Fruit fly (Drosophila melanogaster) whole organism, adult: ENCODE data around the gene CG15894.

Experiments
- CG11617 ChIP-seq: fragments of 200-800 bp; sonication (Bioruptor generic); optimal IDR thresholded peaks from 2 replicates; lab custom pipeline; 2017; ENCODE audit warnings: mild to moderate bottlenecking, missing biosample characterization, missing genetic modification reagents, missing genetic modification characterization
- CG12768 ChIP-seq: fragments of 200-800 bp; sonication (Bioruptor generic); optimal IDR thresholded peaks from 2 replicates; lab custom pipeline; 2017; ENCODE audit warnings: missing biosample characterization, missing genetic modification characterization, mild to moderate bottlenecking, moderate library complexity, missing genetic modification reagents
- CG14711 ChIP-seq: fragments of 200-800 bp; sonication (Bioruptor generic); optimal IDR thresholded peaks from 2 replicates; lab custom pipeline; 2018; ENCODE audit warnings: missing biosample characterization, mild to moderate bottlenecking, missing genetic modification characterization, moderate library complexity
- CG1620 ChIP-seq: fragments of 200-800 bp; sonication (Bioruptor generic); optimal IDR thresholded peaks from 2 replicates; lab custom pipeline; 2016; ENCODE audit warnings: missing biosample characterization, missing genetic modification characterization
- CG33017 ChIP-seq: fragments of 200-800 bp; sonication (Bioruptor generic); optimal IDR thresholded peaks from 2 replicates; lab custom pipeline; 2018; ENCODE audit warnings: missing biosample characterization, mild to moderate bottlenecking, missing genetic modification characterization, moderate library complexity
- CG5204 ChIP-seq: fragments of 200-800 bp; sonication (Bioruptor generic); optimal IDR thresholded peaks from 2 replicates; lab custom pipeline; 2016; ENCODE audit warnings: missing biosample characterization, missing genetic modification characterization
- CG7045 ChIP-seq: fragments of 200-800 bp; sonication (Bioruptor generic); optimal IDR thresholded peaks from 2 replicates; lab custom pipeline; 2017; ENCODE audit warnings: missing biosample characterization, mild to moderate bottlenecking, missing genetic modification characterization
- CG7101 ChIP-seq: fragments of 200-800 bp; sonication (Bioruptor generic); optimal IDR thresholded peaks from 2 replicates; lab custom pipeline; 2018; ENCODE audit warnings: missing biosample characterization, mild to moderate bottlenecking, missing genetic modification characterization, moderate library complexity
- Clk ChIP-seq: fragments of 200-800 bp; sonication (Bioruptor generic); optimal IDR thresholded peaks from 2 replicates; lab custom pipeline; 2017; ENCODE audit warnings: missing biosample characterization, missing genetic modification characterization
- Crg-1 ChIP-seq: fragments of 200-800 bp; sonication (Bioruptor generic); optimal IDR thresholded peaks from 2 replicates; lab custom pipeline; 2016; ENCODE audit warnings: missing biosample characterization, missing genetic modification characterization
- Hr96 ChIP-seq: fragments of 200-800 bp; sonication (Bioruptor generic); optimal IDR thresholded peaks from 2 replicates; lab custom pipeline; 2016; ENCODE audit warnings: missing biosample characterization, missing genetic modification characterization
- Mnt ChIP-seq: fragments of 200-800 bp; sonication (Bioruptor generic); optimal IDR thresholded peaks from 2 replicates; lab custom pipeline; 2016; ENCODE audit warnings: missing biosample characterization, mild to moderate bottlenecking, missing genetic modification characterization
- bab1 ChIP-seq: fragments of 200-800 bp; sonication (Bioruptor generic); optimal IDR thresholded peaks from 3 replicates; lab custom pipeline; 2019; ENCODE audit warnings: missing biosample characterization, mild to moderate bottlenecking, missing genetic modification characterization, moderate library complexity
- cic ChIP-seq: fragments of 200-800 bp; sonication (Bioruptor generic); optimal IDR thresholded peaks from 2 replicates; lab custom pipeline; 2017; ENCODE audit warnings: missing biosample characterization, mild to moderate bottlenecking, missing genetic modification characterization, moderate library complexity
- cnc ChIP-seq, 2 experiments: fragments of >200 bp; optimal IDR thresholded peaks; 2 replicates each; lab custom pipeline; 2017
- kay ChIP-seq: fragments of 200-800 bp; sonication (Bioruptor generic); peaks from one replicate; lab custom pipeline; 2016; ENCODE audit warnings: missing biosample characterization, missing genetic modification characterization, borderline replicate concordance
- ovo ChIP-seq: fragments of 200-800 bp; sonication (Bioruptor generic); optimal IDR thresholded peaks from 2 replicates; lab custom pipeline; 2016; ENCODE audit warnings: missing biosample characterization, missing genetic modification characterization
- pad ChIP-seq: fragments of 200-800 bp; sonication (Bioruptor generic); optimal IDR thresholded peaks from 3 replicates; lab custom pipeline; 2017; ENCODE audit warnings: missing biosample characterization, missing genetic modification characterization, mild to moderate bottlenecking, moderate library complexity, missing genetic modification reagents
- tj ChIP-seq: fragments of 200-800 bp; sonication (Bioruptor generic); optimal IDR thresholded peaks from 3 replicates; lab custom pipeline; 2017; ENCODE audit warnings: missing biosample characterization, mild to moderate bottlenecking, missing genetic modification characterization, moderate library complexity
- toe ChIP-seq: fragments of 200-800 bp; sonication (Bioruptor generic); optimal IDR thresholded peaks from 2 replicates; lab custom pipeline; 2016; ENCODE audit warnings: missing biosample characterization, missing genetic modification characterization

Gene CG15894

dm6 chrX:6341678-6342077, 32.7 kb downstream of the CG15894 start:
- TF ChIP-seq CG14711, result no peak
- no peak for TF ChIP-seq CG5204
- TF ChIP-seq cic (GFP tag; lab: Kevin White, UChicago), result peak; percentile 35
- TF ChIP-seq pad (GFP tag; lab: Kevin White, UChicago), result no peak
- TF ChIP-seq Mnt (GFP tag; lab: Kevin White, UChicago), result no peak
- TF ChIP-seq CG11617 (GFP tag; lab: Kevin White, UChicago), result no peak
- TF ChIP-seq CG33017 (tag; lab: Kevin White, UChicago), result no peak
- TF ChIP-seq tj, result peak; percentile 68
- TF ChIP-seq cnc (optimal IDR thresholded peaks at IDR 0.05; lab: Kevin White, UChicago), result peak; percentile 82 to 83
- TF ChIP-seq CG1620, result no peak
- no peak for TF ChIP-seq CG7045

DNA sequence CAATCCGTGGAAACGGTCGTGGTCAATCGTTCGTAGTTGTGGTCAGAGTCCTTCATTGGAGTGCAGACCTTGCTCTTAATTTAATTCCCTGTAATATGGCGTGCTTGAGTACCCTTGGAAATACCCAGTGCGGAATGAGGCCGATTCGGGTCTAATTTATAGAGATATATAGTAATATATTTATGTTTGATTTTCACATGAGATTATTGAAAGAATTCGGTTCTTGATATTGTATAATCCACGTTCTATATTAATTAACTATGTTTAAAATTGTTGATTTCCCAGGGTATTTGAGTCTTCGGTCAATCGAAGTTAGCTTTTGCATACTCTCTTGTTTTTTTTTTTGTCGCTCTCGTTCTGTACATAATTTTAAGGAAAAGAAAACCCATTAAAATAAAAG, 34.3 kb downstream of the CG15894 start:
- no peak for TF ChIP-seq CG14711
- no peak for TF ChIP-seq kay (GFP tag; lab: Kevin White, UChicago)
- TF ChIP-seq Hr96 (GFP tag; lab: Kevin White, UChicago), result no peak
- TF ChIP-seq CG1620, result no peak
- no peak for TF ChIP-seq CG7101 (tag; lab: Kevin White, UChicago)
- TF ChIP-seq CG11617 (GFP tag; lab: Kevin White, UChicago), result no peak
- TF ChIP-seq CG5204, result no peak
- TF ChIP-seq CG7045, result no peak
- TF ChIP-seq bab1 (GFP tag; lab: Kevin White, UChicago), result no peak
- no peak for TF ChIP-seq CG33017 (tag; lab: Kevin White, UChicago)
- TF ChIP-seq pad (GFP tag; lab: Kevin White, UChicago), result no peak
- TF ChIP-seq CG12768, result no peak
- TF ChIP-seq cnc (optimal IDR thresholded peaks at IDR 0.05; lab: Kevin White, UChicago), result no peak
- no peak for TF ChIP-seq tj
- no peak for TF ChIP-seq toe (GFP tag; lab: Kevin White, UChicago)
- no peak for TF ChIP-seq ovo (GFP tag; lab: Kevin White, UChicago)
- no peak for TF ChIP-seq Mnt (GFP tag; lab: Kevin White, UChicago)
- no peak for TF ChIP-seq Clk
- TF ChIP-seq cic (GFP tag; lab: Kevin White, UChicago), result no peak
- no peak for TF ChIP-seq Crg-1

DNA sequence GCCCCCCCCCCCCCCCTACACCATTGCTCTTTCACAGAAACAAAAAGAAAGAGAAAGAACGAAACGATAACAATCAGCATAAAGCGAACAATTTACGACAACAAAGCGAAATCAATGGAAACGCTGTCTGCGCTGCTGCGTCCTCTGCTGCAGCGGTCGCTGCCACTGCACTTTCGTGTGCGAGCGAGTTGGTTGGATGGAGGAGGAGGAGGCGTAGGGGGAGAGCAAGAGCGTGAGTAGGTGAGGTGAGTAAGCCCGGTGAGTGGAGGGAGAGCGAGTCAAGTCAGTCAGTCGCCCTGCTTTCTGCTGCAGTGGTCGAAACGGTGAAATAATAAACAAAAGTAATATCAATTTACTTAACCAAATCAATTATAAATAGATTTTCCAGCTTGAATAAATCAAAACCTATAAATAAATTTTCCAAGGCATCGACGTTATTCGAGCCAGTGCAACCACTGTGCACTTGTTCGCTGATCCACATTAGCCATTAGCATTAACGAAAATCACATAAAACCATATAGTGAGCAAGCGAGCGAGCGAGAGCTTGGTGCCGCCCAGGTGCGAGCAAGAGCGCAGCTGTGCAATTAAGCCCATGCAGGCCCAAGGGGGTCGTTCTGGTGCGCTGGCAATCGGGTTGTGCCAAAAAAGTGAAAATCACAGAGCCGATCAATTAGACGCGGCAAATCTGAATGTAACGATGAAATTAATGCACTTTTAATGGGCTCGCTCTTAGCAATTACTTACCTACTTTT, 35.0 kb downstream of the CG15894 start:
- peak; percentile 4 for TF ChIP-seq toe (GFP tag; lab: Kevin White, UChicago)
- TF ChIP-seq CG12768, result peak; percentile 61
- TF ChIP-seq kay (GFP tag; lab: Kevin White, UChicago), result peak; percentile 66
- TF ChIP-seq CG7101 (tag; lab: Kevin White, UChicago), result peak; percentile 86
- TF ChIP-seq CG11617 (GFP tag; lab: Kevin White, UChicago), result peak; percentile 94
- peak; percentile 71 for TF ChIP-seq Hr96 (GFP tag; lab: Kevin White, UChicago)
- TF ChIP-seq bab1 (GFP tag; lab: Kevin White, UChicago), result peak; percentile 89
- no peak for TF ChIP-seq Clk
- TF ChIP-seq cic (GFP tag; lab: Kevin White, UChicago), result peak; percentile 35
- TF ChIP-seq tj, result peak; percentile 98
- peak; percentile 86 for TF ChIP-seq Crg-1
- TF ChIP-seq Mnt (GFP tag; lab: Kevin White, UChicago), result peak; percentile 69
- peak; percentile 71 for TF ChIP-seq pad (GFP tag; lab: Kevin White, UChicago)
- peak; percentile 51 for TF ChIP-seq CG5204
- peak; percentile 71 for TF ChIP-seq CG1620
- peak; percentile 82 for TF ChIP-seq ovo (GFP tag; lab: Kevin White, UChicago)
- peak; percentile 69 for TF ChIP-seq CG14711
- no peak for TF ChIP-seq cnc (optimal IDR thresholded peaks at IDR 0.05; lab: Kevin White, UChicago)
- peak; percentile 67 for TF ChIP-seq CG7045
- TF ChIP-seq CG33017 (tag; lab: Kevin White, UChicago), result peak; percentile 36

- TF ChIP-seq CG14711 (peak; percentile 10), CG11617 (GFP tag; lab: Kevin White, UChicago) (peak; percentile 89), CG7045 (peak; percentile 17), Hr96 (GFP tag; lab: Kevin White, UChicago) (no peak), ovo (GFP tag; lab: Kevin White, UChicago) (peak; percentile 20), CG7101 (tag; lab: Kevin White, UChicago) (peak; percentile 68), tj (peak; percentile 16), pad (GFP tag; lab: Kevin White, UChicago) (peak; percentile 42), CG5204 (no peak), kay (GFP tag; lab: Kevin White, UChicago) (no peak), toe (GFP tag; lab: Kevin White, UChicago) (no peak)
Measured at dm6 chrX:6344538-6345074, 35.6 kb downstream of the CG15894 start.

- TF ChIP-seq cic (GFP tag; lab: Kevin White, UChicago) (peak; percentile 67), kay (GFP tag; lab: Kevin White, UChicago) (no peak), pad (GFP tag; lab: Kevin White, UChicago) (no peak), CG7045 (no peak), CG14711 (peak; percentile 36), CG5204 (no peak), cnc (optimal IDR thresholded peaks at IDR 0.05; lab: Kevin White, UChicago) (no peak), CG12768 (no peak), Hr96 (GFP tag; lab: Kevin White, UChicago) (no peak), tj (no peak), CG11617 (GFP tag; lab: Kevin White, UChicago) (no peak), CG1620 (no peak), Mnt (GFP tag; lab: Kevin White, UChicago) (no peak), CG33017 (tag; lab: Kevin White, UChicago) (no peak), bab1 (GFP tag; lab: Kevin White, UChicago) (peak; percentile 12), Clk (no peak), ovo (GFP tag; lab: Kevin White, UChicago) (no peak), toe (GFP tag; lab: Kevin White, UChicago) (no peak)
Measured at dm6 chrX:6346153-6346552, 37.1 kb downstream of the CG15894 start.
